Worm (Caenorhabditis elegans): ENCODE results near the gene irld-12.

irld-12 gene

ce11 chrV:3005964-3006363 lies 15.2 kb downstream of the irld-12 start, which contains the start of gene srw-112:
Gene srw-112 (minus strand): TSS chrV:3006064.
- TF ChIP-seq lin-13 (GFP tag; optimal IDR thresholded peaks at IDR 0.05) (no peak), skn-1 (tag; optimal IDR thresholded peaks at IDR 0.05) (no peak), crh-2 (tag; optimal IDR thresholded peaks at IDR 0.05) (no peak), mbf-1 (tag; optimal IDR thresholded peaks at IDR 0.05) (no peak), dmd-4 (tag; optimal IDR thresholded peaks at IDR 0.05) (no peak), C34F6.9 (tag; optimal IDR thresholded peaks at IDR 0.05) (no peak), nhr-237 (tag; optimal IDR thresholded peaks at IDR 0.05) (no peak), F13H6.1 (tag; optimal IDR thresholded peaks at IDR 0.05) (no peak), Y55F3AM.14 (GFP tag; optimal IDR thresholded peaks at IDR 0.05) (no peak)

DNA sequence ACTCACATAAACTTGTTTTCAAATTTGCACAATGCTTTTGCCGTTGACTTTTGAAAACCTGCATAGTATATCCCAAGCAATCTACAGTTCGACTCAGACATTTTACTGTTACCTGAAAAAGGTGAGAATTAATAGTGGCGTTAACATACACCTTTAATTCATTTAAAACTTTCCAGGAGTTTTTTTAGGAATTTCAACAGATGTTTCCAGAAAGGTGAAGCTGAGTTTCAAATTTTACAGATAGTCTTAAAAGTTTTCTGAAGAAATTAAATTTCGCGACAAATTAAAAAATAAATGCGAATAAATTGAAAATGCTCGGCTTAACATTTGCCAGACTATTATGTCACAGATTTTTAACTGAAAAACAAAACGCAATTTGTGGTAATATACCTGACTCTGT lies 21.5 kb downstream of the irld-12 start, which contains the start of gene srw-119:
srw-119 (minus strand) TSS at position 101 of the 400 bp plus-strand sequence.
- TF ChIP-seq nhr-11 (tag; optimal IDR thresholded peaks at IDR 0.05) = no peak
- no peak for TF ChIP-seq mdl-1 (tag; optimal IDR thresholded peaks at IDR 0.05)
- TF ChIP-seq sma-9 (GFP tag; optimal IDR thresholded peaks at IDR 0.05) = no peak
- TF ChIP-seq sma-9 (tag; optimal IDR thresholded peaks at IDR 0.05) = no peak
- no peak for TF ChIP-seq nhr-77 (tag; optimal IDR thresholded peaks at IDR 0.05)

ce11 chrV:2996105-2996504 lies 25.1 kb downstream of the irld-12 start, which contains the start of gene srw-120:
Gene srw-120 (minus strand): TSS chrV:2996205.
- TF ChIP-seq nhr-12 (tag; optimal IDR thresholded peaks at IDR 0.05) (no peak), unc-55 (GFP tag; optimal IDR thresholded peaks at IDR 0.05) (no peak), ZK546.5 (tag; optimal IDR thresholded peaks at IDR 0.05) (no peak), nhr-6 (tag; optimal IDR thresholded peaks at IDR 0.05) (no peak), crh-2 (tag; optimal IDR thresholded peaks at IDR 0.05) (no peak), peb-1 (tag; optimal IDR thresholded peaks at IDR 0.05) (no peak), gmeb-1 (tag; optimal IDR thresholded peaks at IDR 0.05) (no peak)

DNA sequence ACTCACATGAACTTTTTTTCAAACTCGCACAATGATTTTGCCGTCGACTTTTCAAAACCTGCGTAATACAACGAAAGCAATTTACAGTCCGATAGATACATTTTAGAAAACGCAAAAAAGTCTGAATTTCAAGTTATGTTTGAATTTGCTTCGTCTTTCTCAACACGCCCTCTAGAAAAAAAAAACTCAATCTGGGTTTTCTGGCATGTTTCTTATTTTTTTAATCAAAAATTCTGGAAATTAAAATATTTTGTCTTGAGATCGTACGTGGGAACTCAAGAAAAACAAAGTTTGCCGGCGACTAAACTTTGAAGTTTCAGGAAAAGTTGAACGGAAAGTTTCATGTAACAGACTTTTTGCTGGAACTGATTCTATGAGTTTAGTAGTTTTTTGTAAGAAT lies 27.4 kb downstream of the irld-12 start, which contains the start of gene srw-115:
srw-115 (minus strand) TSS at position 101 of the 400 bp plus-strand sequence.
- no peak for TF ChIP-seq mab-5 (tag; optimal IDR thresholded peaks at IDR 0.05)
- TF ChIP-seq egl-27 (tag; optimal IDR thresholded peaks at IDR 0.05) = no peak
- TF ChIP-seq sem-4 (tag; optimal IDR thresholded peaks at IDR 0.05) = no peak
- TF ChIP-seq blmp-1 (tag; optimal IDR thresholded peaks at IDR 0.05; ENCODE audit: insufficient read depth) = no peak
- TF ChIP-seq F13H6.1 (tag; optimal IDR thresholded peaks at IDR 0.05) = no peak
- TF ChIP-seq lin-11 (tag; optimal IDR thresholded peaks at IDR 0.05) = no peak
- no peak for TF ChIP-seq unc-39 (tag; optimal IDR thresholded peaks at IDR 0.05)
- no peak for TF ChIP-seq zag-1 (tag; optimal IDR thresholded peaks at IDR 0.05)

DNA sequence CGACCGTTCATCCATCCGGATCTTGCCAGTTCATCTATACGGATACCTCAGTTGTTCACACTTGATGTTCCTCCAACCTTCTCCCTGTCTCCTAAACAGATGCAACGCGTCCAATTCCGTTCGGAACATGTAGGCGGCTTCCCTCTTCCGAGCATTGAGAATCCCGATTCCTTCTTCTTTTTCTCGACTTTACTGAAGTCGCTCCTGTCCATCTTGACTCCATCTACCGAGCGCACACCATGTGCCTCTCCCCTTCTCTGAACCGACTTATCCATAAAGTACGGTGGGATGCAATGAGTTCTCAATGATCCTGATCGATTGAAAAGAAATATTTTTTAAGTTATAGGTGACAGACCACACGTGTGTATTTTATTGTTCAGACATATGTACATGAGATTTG lies 29.1 kb downstream of the irld-12 start:
- TF ChIP-seq nhr-25 (tag; optimal IDR thresholded peaks at IDR 0.05) (no peak), lin-39 (tag; optimal IDR thresholded peaks at IDR 0.05) (no peak), alr-1 (tag; optimal IDR thresholded peaks at IDR 0.05) (no peak), blmp-1 (tag; optimal IDR thresholded peaks at IDR 0.05; ENCODE audit: insufficient read depth) (no peak), lsy-2 (tag; optimal IDR thresholded peaks at IDR 0.05) (no peak), fos-1 (tag; optimal IDR thresholded peaks at IDR 0.05) (no peak), sem-4 (tag; optimal IDR thresholded peaks at IDR 0.05) (no peak), ztf-11 (tag; optimal IDR thresholded peaks at IDR 0.05) (no peak)

ce11 chrV:2991485-2991884 lies 29.7 kb downstream of the irld-12 start, which contains the start of gene srw-121:
Gene srw-121 (minus strand): TSS chrV:2991585.
- TF ChIP-seq ceh-16 (tag; optimal IDR thresholded peaks at IDR 0.05) (no peak), aly-2 (tag; optimal IDR thresholded peaks at IDR 0.05) (no peak)

Data from whole organism, L2 larva.